Worm (Caenorhabditis elegans) whole organism, young adult: ENCODE measurements around the gene C02D5.4.

Source experiments
- B0261.1 ChIP-seq: sonication (generic microtip); optimal IDR thresholded peaks from 2 replicates; lab custom pipeline; 2016; ENCODE audit warnings: mild to moderate bottlenecking, missing genetic modification characterization, moderate library complexity, missing compliant biosample characterization
- C06A6.2 ChIP-seq: fragments of 200-800 bp; sonication (Bioruptor generic); conservative IDR thresholded peaks from 2 replicates; pipeline ENCODE4 v1.3.6; 2022; ENCODE audit warnings: missing genetic modification characterization, missing compliant biosample characterization
- F37B4.10 ChIP-seq: fragments of 200-800 bp; sonication (Bioruptor generic); IDR thresholded peaks from 2 replicates; pipeline ENCODE4 v1.3.6; 2022; ENCODE audit warnings: missing genetic modification characterization, missing compliant biosample characterization
- K12H6.12 ChIP-seq: fragments of 200-800 bp; sonication (Bioruptor generic); optimal IDR thresholded peaks from 2 replicates; lab custom pipeline; 2018; ENCODE audit warnings: mild to moderate bottlenecking, missing genetic modification characterization, missing compliant biosample characterization
- Y56A3A.18 ChIP-seq: fragments of 200-800 bp; sonication (Bioruptor generic); IDR thresholded peaks from 2 replicates; pipeline ENCODE4 v1.3.6; 2022; ENCODE audit warnings: missing genetic modification reagents, missing genetic modification characterization, missing compliant biosample characterization
- Y67H2A.10 ChIP-seq: fragments of 200-800 bp; sonication (Bioruptor generic); conservative IDR thresholded peaks from 2 replicates; pipeline ENCODE4 v1.3.6; 2022; ENCODE audit warnings: missing genetic modification reagents, missing genetic modification characterization, missing compliant biosample characterization
- Y95B8A.8 ChIP-seq: fragments of 200-800 bp; sonication (Bioruptor generic); IDR thresholded peaks from 2 replicates; pipeline ENCODE4 v1.3.6; 2022; ENCODE audit warnings: missing genetic modification reagents, missing genetic modification characterization, missing compliant biosample characterization
- ZK185.1 ChIP-seq: sonication (generic microtip); optimal IDR thresholded peaks from 2 replicates; lab custom pipeline; 2016; ENCODE audit warnings: mild to moderate bottlenecking, missing genetic modification characterization, missing compliant biosample characterization; ENCODE audit not compliant: poor library complexity, severe bottlenecking
- ama-1 ChIP-seq, 3 experiments: fragments of 150-350 bp in 1 of 3; sonication (generic microtip) in 2 of 3; optimal IDR thresholded peaks; 2 replicates each; lab custom pipeline; 2014 to 2018; ENCODE audit warnings: missing biosample characterization in 2 of 3, missing genetic modification characterization in 2 of 3, missing genetic modification reagents in 2 of 3
- ceh-27 ChIP-seq: fragments of 200-800 bp; sonication (Bioruptor generic); optimal IDR thresholded peaks from 2 replicates; lab custom pipeline; 2018; ENCODE audit warnings: mild to moderate bottlenecking, missing genetic modification characterization, moderate library complexity, missing compliant biosample characterization
- dox-1 ChIP-seq: fragments of 200-800 bp; sonication (Bioruptor generic); IDR thresholded peaks from 2 replicates; pipeline ENCODE4 v1.3.6; 2022; ENCODE audit warnings: missing genetic modification reagents, missing genetic modification characterization, missing compliant biosample characterization
- efl-1 ChIP-seq: fragments of 150-350 bp; optimal IDR thresholded peaks from 2 replicates; lab custom pipeline; 2014; ENCODE audit warnings: missing biosample characterization, missing genetic modification reagents, missing genetic modification characterization
- fkh-3 ChIP-seq: sonication (generic microtip); optimal IDR thresholded peaks from 2 replicates; lab custom pipeline; 2016; ENCODE audit warnings: mild to moderate bottlenecking, missing genetic modification characterization, missing compliant biosample characterization
- gei-17 ChIP-seq: fragments of 200-800 bp; sonication (Bioruptor generic); optimal IDR thresholded peaks from 2 replicates; lab custom pipeline; 2018; ENCODE audit warnings: mild to moderate bottlenecking, missing genetic modification characterization, missing compliant biosample characterization
- him-1 ChIP-seq: sonication (generic microtip); optimal IDR thresholded peaks from 2 replicates; lab custom pipeline; 2016; ENCODE audit warnings: missing genotype, missing genetic modification reagents, missing genetic modification characterization, missing compliant biosample characterization
- hlh-12 ChIP-seq: sonication (generic microtip); optimal IDR thresholded peaks from 2 replicates; lab custom pipeline; 2016; ENCODE audit warnings: missing genetic modification characterization, missing compliant biosample characterization
- hlh-26 ChIP-seq: fragments of 200-800 bp; sonication (Bioruptor generic); conservative IDR thresholded peaks from 2 replicates; pipeline ENCODE4 v1.3.6; 2022; ENCODE audit warnings: missing genetic modification reagents, missing genetic modification characterization, missing compliant biosample characterization
- hmg-1.2 ChIP-seq: fragments of 200-800 bp; sonication (Bioruptor generic); IDR thresholded peaks from 2 replicates; pipeline ENCODE4 v1.3.6; 2022; ENCODE audit warnings: missing genetic modification reagents, missing genetic modification characterization, missing compliant biosample characterization
- hmg-20 ChIP-seq: fragments of 200-800 bp; sonication (Bioruptor generic); IDR thresholded peaks from 2 replicates; pipeline ENCODE4 v1.3.6; 2022; ENCODE audit warnings: missing genetic modification reagents, missing genetic modification characterization, missing compliant biosample characterization
- lag-1 ChIP-seq: fragments of 200-800 bp; sonication (Bioruptor generic); IDR thresholded peaks from 2 replicates; pipeline ENCODE4 v1.3.6; 2022; ENCODE audit warnings: missing genetic modification reagents, missing genetic modification characterization, missing compliant biosample characterization
- let-526 ChIP-seq: fragments of 200-800 bp; sonication (Bioruptor generic); IDR thresholded peaks from 2 replicates; pipeline ENCODE4 v1.3.6; 2022; ENCODE audit warnings: missing genetic modification reagents, missing genetic modification characterization, missing compliant biosample characterization
- lin-26 ChIP-seq: fragments of 200-800 bp; sonication (Bioruptor generic); IDR thresholded peaks from 2 replicates; pipeline ENCODE4 v1.3.6; 2022; ENCODE audit warnings: missing genetic modification reagents, missing genetic modification characterization, missing compliant biosample characterization
- lin-40 ChIP-seq: sonication (generic microtip); optimal IDR thresholded peaks from 2 replicates; lab custom pipeline; 2016; ENCODE audit warnings: missing genetic modification characterization, mild to moderate bottlenecking, missing compliant biosample characterization, missing genotype, missing genetic modification reagents
- lin-54 ChIP-seq: fragments of 200-800 bp; sonication (Bioruptor generic); optimal IDR thresholded peaks from 2 replicates; lab custom pipeline; 2018; ENCODE audit warnings: mild to moderate bottlenecking, missing genetic modification characterization, missing compliant biosample characterization
- madf-10 ChIP-seq: sonication (generic microtip); optimal IDR thresholded peaks from 2 replicates; lab custom pipeline; 2016; ENCODE audit warnings: mild to moderate bottlenecking, missing genetic modification characterization, missing compliant biosample characterization
- madf-3 ChIP-seq: fragments of 200-800 bp; sonication (Bioruptor generic); IDR thresholded peaks from 2 replicates; pipeline ENCODE4 v1.3.6; 2022; ENCODE audit warnings: missing genetic modification reagents, missing genetic modification characterization, missing compliant biosample characterization
- mes-4 ChIP-seq: sonication (generic microtip); optimal IDR thresholded peaks from 2 replicates; lab custom pipeline; 2016; ENCODE audit warnings: missing genotype, missing genetic modification characterization, missing compliant biosample characterization
- nfya-1 ChIP-seq: sonication (generic microtip); optimal IDR thresholded peaks from 2 replicates; lab custom pipeline; 2017; ENCODE audit warnings: antibody characterized with exemption, missing compliant biosample characterization, missing genetic modification characterization, borderline replicate concordance; ENCODE audit not compliant: insufficient read depth
- nhr-179 ChIP-seq: sonication (generic microtip); optimal IDR thresholded peaks from 2 replicates; lab custom pipeline; 2016; ENCODE audit warnings: mild to moderate bottlenecking, missing genetic modification characterization, missing compliant biosample characterization
- nhr-80 ChIP-seq: sonication (generic microtip); optimal IDR thresholded peaks from 2 replicates; lab custom pipeline; 2016; ENCODE audit warnings: missing genetic modification characterization, missing compliant biosample characterization
- repo-1 ChIP-seq: sonication (generic microtip); optimal IDR thresholded peaks from 2 replicates; lab custom pipeline; 2017; ENCODE audit warnings: mild to moderate bottlenecking, missing genetic modification characterization, missing compliant biosample characterization
- snpc-1.1 ChIP-seq: sonication (generic microtip); optimal IDR thresholded peaks from 2 replicates; lab custom pipeline; 2017; ENCODE audit warnings: missing genetic modification characterization, mild to moderate bottlenecking, missing compliant biosample characterization, antibody characterized with exemption, moderate library complexity, missing genotype, missing genetic modification reagents; ENCODE audit not compliant: insufficient read depth
- snpc-3.4 ChIP-seq: sonication (generic microtip); optimal IDR thresholded peaks from 2 replicates; lab custom pipeline; 2017; ENCODE audit warnings: missing genetic modification characterization, mild to moderate bottlenecking, missing compliant biosample characterization, antibody characterized with exemption, moderate library complexity, missing genotype, missing genetic modification reagents
- tbp1 ChIP-seq: fragments of 200-800 bp; sonication (Bioruptor generic); optimal IDR thresholded peaks from 2 replicates; lab custom pipeline; 2018; ENCODE audit warnings: mild to moderate bottlenecking, missing genetic modification characterization, missing compliant biosample characterization
- zfh-2 ChIP-seq: fragments of 200-800 bp; sonication (Bioruptor generic); conservative IDR thresholded peaks from 2 replicates; pipeline ENCODE4 v1.3.6; 2022; ENCODE audit warnings: missing genetic modification reagents, missing genetic modification characterization, missing compliant biosample characterization
- ztf-25 ChIP-seq: fragments of 200-800 bp; sonication (Bioruptor generic); IDR thresholded peaks from 2 replicates; pipeline ENCODE4 v1.3.6; 2022; ENCODE audit warnings: missing genetic modification reagents, missing genetic modification characterization, missing compliant biosample characterization

C02D5.4 gene

DNA sequence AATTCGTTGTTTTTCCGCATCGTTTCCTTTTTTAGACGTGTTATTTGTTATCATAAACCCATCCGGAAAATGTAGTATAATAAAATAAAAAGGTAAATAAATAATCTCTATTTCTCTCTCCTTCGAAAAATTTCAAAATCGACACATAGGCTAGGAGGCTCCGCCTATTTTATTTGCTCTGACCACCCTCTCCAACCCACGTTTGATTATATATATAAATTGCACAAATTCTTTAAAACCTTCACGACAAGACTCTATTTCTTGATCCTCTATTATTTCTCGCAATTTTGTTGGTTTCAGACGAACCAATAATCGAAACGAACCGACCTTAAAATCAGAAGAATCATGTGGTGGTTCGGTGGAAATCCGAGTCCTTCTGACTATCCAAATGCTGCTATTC, 28.8 kb downstream of the C02D5.4 start, which contains the start of gene doxa-1:
doxa-1 (plus strand) TSS at position 301 of the 400 bp plus-strand sequence.
- no peak for TF ChIP-seq him-1
- no peak for TF ChIP-seq fkh-3 (tag; lab: Kevin White, UChicago)
- TF ChIP-seq madf-3 (GFP tag; lab: Robert Waterston, UW): no peak
- TF ChIP-seq ceh-27: no peak
- no peak for TF ChIP-seq hlh-12 (tag; lab: Kevin White, UChicago)

DNA sequence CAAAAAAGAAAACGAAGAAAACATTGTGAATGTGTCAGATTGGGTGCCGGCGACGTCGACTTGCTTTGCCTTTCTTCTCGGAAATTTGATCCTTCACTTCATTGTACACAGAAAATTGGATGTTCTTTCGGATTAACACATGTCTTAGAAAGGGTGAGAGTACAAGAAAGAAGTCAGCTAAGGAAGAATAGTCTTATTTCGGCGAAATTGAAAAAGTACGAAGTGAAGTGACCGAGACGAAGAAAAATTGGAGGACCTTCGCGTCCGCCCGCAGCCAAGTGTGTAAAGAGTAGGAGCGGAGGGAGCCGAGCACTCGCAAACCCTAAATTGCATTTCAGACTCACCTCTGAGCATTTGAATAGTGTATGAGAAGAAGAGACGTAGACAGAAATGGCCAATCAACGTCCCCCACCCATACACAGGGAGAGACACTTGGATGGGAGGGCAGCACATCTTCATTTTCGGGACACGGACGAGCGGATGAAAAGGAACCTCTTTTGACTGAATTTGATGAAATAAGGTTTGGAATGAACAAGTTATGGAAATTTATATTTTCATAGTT, 36.7 kb downstream of the C02D5.4 start, which contains the start of gene glr-1:
glr-1 (minus strand) TSS at position 51 of the 562 bp plus-strand sequence.
- TF ChIP-seq repo-1 (tag; lab: Kevin White, UChicago): no peak
- TF ChIP-seq zfh-2: no peak
- no peak for TF ChIP-seq lin-54 (GFP tag; lab: Kevin White, UChicago)
- no peak for TF ChIP-seq ceh-27
- 0 out of 2 replicates have a peak, but pooled peaks have one; percentile 17 for TF ChIP-seq lag-1 (GFP tag; lab: Robert Waterston, UW)
- no peak for TF ChIP-seq hlh-26 (GFP tag; lab: Robert Waterston, UW)
- no peak for TF ChIP-seq snpc-3.4 (tag; lab: Kevin White, UChicago)
- TF ChIP-seq C06A6.2 (GFP tag; lab: Robert Waterston, UW): no peak

DNA sequence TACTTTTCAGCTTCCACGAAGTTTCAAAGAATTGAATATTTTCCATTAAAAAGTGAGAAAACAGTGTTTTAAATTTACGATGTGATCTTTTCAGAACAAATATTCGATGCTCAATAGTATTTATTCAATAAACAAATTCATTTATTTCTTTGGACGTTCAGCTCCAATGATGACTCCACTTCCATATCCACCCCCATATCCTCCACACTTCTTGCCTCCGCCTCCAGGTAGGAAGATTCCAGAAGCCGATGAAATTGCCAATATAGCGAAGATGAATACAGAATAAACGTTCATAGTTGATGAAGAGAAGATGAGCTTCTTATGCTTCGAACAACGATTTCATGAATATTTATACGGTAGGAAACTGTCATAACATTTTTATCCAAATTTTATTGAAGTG, 37.2 kb downstream of the C02D5.4 start, which contains the start of gene fip-3:
fip-3 (minus strand) TSS at position 294 of the 400 bp plus-strand sequence.
- TF ChIP-seq F37B4.10 (GFP tag; lab: Robert Waterston, UW): no peak
- no peak for TF ChIP-seq Y95B8A.8 (GFP tag; lab: Robert Waterston, UW)
- TF ChIP-seq madf-10: no peak
- TF ChIP-seq let-526 (GFP tag; lab: Robert Waterston, UW): no peak
- no peak for TF ChIP-seq mes-4 (tag; lab: Kevin White, UChicago)
- TF ChIP-seq hmg-20: no peak
- TF ChIP-seq snpc-3.4 (tag; lab: Kevin White, UChicago): no peak

DNA sequence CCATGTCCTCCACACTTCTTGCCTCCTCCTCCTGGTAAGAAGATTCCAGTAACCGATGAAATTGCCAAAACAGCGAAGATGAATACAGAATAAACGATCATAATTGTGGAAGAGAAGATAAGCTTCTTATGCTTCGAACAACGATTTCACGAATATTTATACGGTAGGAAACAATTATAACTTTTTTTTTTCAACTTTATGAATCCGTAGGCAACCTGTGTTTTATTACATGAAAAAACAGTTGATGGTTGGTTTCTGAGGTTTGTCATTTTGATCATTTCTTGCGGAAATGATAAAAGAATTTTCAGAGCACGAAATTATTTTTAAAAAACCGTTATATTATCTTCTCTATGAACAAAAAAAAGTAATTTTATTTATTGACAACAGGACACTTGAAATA, 38.9 kb downstream of the C02D5.4 start, which contains the start of gene fipr-16:
fipr-16 (minus strand) TSS at position 101 of the 400 bp plus-strand sequence.
- TF ChIP-seq dox-1 (GFP tag; lab: Robert Waterston, UW) (no peak), hmg-1.2 (GFP tag; lab: Robert Waterston, UW) (no peak), ama-1 (optimal IDR thresholded peaks at IDR 0.05; lab: Kevin White, UChicago) (no peak), ama-1 (GFP tag; optimal IDR thresholded peaks at IDR 0.05; lab: Kevin White, UChicago) (no peak), hmg-20 (no peak), gei-17 (GFP tag; lab: Kevin White, UChicago) (no peak), K12H6.12 (no peak), efl-1 (no peak), ZK185.1 (tag; lab: Kevin White, UChicago) (no peak), nhr-179 (tag; lab: Kevin White, UChicago) (no peak), snpc-1.1 (tag; lab: Kevin White, UChicago) (no peak), nfya-1 (tag; lab: Kevin White, UChicago) (no peak), ztf-25 (GFP tag; lab: Robert Waterston, UW) (no peak), lin-26 (GFP tag; lab: Robert Waterston, UW) (no peak), tbp1 (GFP tag; lab: Kevin White, UChicago) (no peak), Y56A3A.18 (GFP tag; lab: Robert Waterston, UW) (no peak), B0261.1 (tag; lab: Kevin White, UChicago) (no peak), lin-40 (no peak), Y67H2A.10 (GFP tag; lab: Robert Waterston, UW) (no peak), nhr-80 (tag; lab: Kevin White, UChicago) (no peak)
